Fruit fly (Drosophila melanogaster): ENCODE results near the gene Mipp1.

Gene Mipp1

dm6 chr3L:16571014-16571738 is 2.0 kb downstream of the Mipp1 start (continued):
- TF ChIP-seq Sox102F (GFP tag; optimal IDR thresholded peaks at IDR 0.05) (no peak), CG11723 (GFP tag; optimal IDR thresholded peaks at IDR 0.05) (no peak), Oaz (GFP tag; IDR thresholded peaks at IDR 0.05) (no peak), H2.0 (GFP tag; IDR thresholded peaks at IDR 0.05) (peak; percentile 32), Gug (GFP tag; IDR thresholded peaks at IDR 0.05) (no peak), E2f1 (GFP tag; IDR thresholded peaks at IDR 0.05) (no peak), psq (GFP tag; optimal IDR thresholded peaks at IDR 0.05) (no peak), CG7786 (GFP tag; optimal IDR thresholded peaks at IDR 0.05) (peak; percentile 44), E2f2 (GFP tag; IDR thresholded peaks at IDR 0.05) (peak; percentile 43), ase (GFP tag; IDR thresholded peaks at IDR 0.05) (no peak), CG3726 (GFP tag; IDR thresholded peaks at IDR 0.05) (no peak), ara (GFP tag; IDR thresholded peaks at IDR 0.05) (peak; percentile 48), CG12769 (tag; optimal IDR thresholded peaks at IDR 0.05) (no peak), br (optimal IDR thresholded peaks at IDR 0.05) (no peak), sens-2 (GFP tag; IDR thresholded peaks at IDR 0.05) (no peak), luna (GFP tag; optimal IDR thresholded peaks at IDR 0.05) (no peak), CG18619 (GFP tag; optimal IDR thresholded peaks at IDR 0.05) (peak; percentile 28), Sin3A (optimal IDR thresholded peaks at IDR 0.05) (no peak), ap (GFP tag; IDR thresholded peaks at IDR 0.05) (peak; percentile 31; the same call in 1 of the 2 replicates), insv (GFP tag; optimal IDR thresholded peaks at IDR 0.05) (no peak), Drgx (GFP tag; IDR thresholded peaks at IDR 0.05) (peak; percentile 36; the same call in 1 of the 2 replicates), Trl (optimal IDR thresholded peaks at IDR 0.05) (no peak), Trl (GFP tag; optimal IDR thresholded peaks at IDR 0.05) (peak; percentile 38), CG4854 (GFP tag; optimal IDR thresholded peaks at IDR 0.05) (peak; percentile 18), row (GFP tag; IDR thresholded peaks at IDR 0.05) (peak; percentile 75), CG4424 (GFP tag; optimal IDR thresholded peaks at IDR 0.05) (peak; percentile 35), so (GFP tag; IDR thresholded peaks at IDR 0.05) (peak; percentile 61; the same call in 1 of the 3 replicates), abd-A (tag; optimal IDR thresholded peaks at IDR 0.05) (no peak), CHES-1-like (GFP tag; optimal IDR thresholded peaks at IDR 0.05) (peak; percentile 32), CG6854 (GFP tag; optimal IDR thresholded peaks at IDR 0.05) (peak; percentile 2), Dp (GFP tag; optimal IDR thresholded peaks at IDR 0.05) (no peak), lbe (GFP tag; optimal IDR thresholded peaks at IDR 0.05) (no peak), Oli (tag; optimal IDR thresholded peaks at IDR 0.05) (peak; percentile 47), CG34224 (GFP tag; IDR thresholded peaks at IDR 0.05; ENCODE audit: partially characterized antibody) (no peak), vvl (GFP tag; IDR thresholded peaks at IDR 0.05) (peak; percentile 22; the same call in 1 of the 2 replicates), dpn (GFP tag; optimal IDR thresholded peaks at IDR 0.05) (peak; percentile 57 to 61), D19A (tag; optimal IDR thresholded peaks at IDR 0.05) (peak; percentile 12), vfl (GFP tag; optimal IDR thresholded peaks at IDR 0.05) (peak; percentile 25), CG10565 (GFP tag; optimal IDR thresholded peaks at IDR 0.05) (no peak), CG12219 (GFP tag; optimal IDR thresholded peaks at IDR 0.05) (peak; percentile 17), CG10654 (GFP tag; optimal IDR thresholded peaks at IDR 0.05) (peak; percentile 42), CG10959 (GFP tag; IDR thresholded peaks at IDR 0.05) (no peak), Tbp (GFP tag; optimal IDR thresholded peaks at IDR 0.05) (no peak), jigr1 (GFP tag; IDR thresholded peaks at IDR 0.05) (no peak), CG14441 (GFP tag; IDR thresholded peaks at IDR 0.05) (peak; percentile 62), CG4360 (GFP tag; IDR thresholded peaks at IDR 0.05) (no peak), HmgD (GFP tag; optimal IDR thresholded peaks at IDR 0.05) (no peak), usp (GFP tag; optimal IDR thresholded peaks at IDR 0.05) (no peak), MESR4 (GFP tag; optimal IDR thresholded peaks at IDR 0.05) (no peak), CG13775 (GFP tag; optimal IDR thresholded peaks at IDR 0.05) (peak; percentile 42), shn (GFP tag; optimal IDR thresholded peaks at IDR 0.05) (peak; percentile 29), CG17385 (GFP tag; optimal IDR thresholded peaks at IDR 0.05) (peak; percentile 30)
